Fruit fly (Drosophila melanogaster) whole organism, embryonic: ENCODE data around the gene e.

ENCODE experiments used
- Antp ChIP-seq: fragments of 200-800 bp; sonication (Bioruptor generic); optimal IDR thresholded peaks from 3 replicates; lab custom pipeline; 2016; ENCODE audit warnings: missing biosample characterization, missing genetic modification characterization
- Bgb ChIP-seq: fragments of 200-800 bp; sonication (Bioruptor generic); IDR thresholded peaks from 2 replicates; pipeline ENCODE4 v1.3.6; 2022; ENCODE audit warnings: missing biosample characterization, missing genetic modification characterization; ENCODE audit not compliant: partially characterized antibody
- C15 ChIP-seq: fragments of 200-800 bp; sonication (Bioruptor generic); IDR thresholded peaks from 3 replicates; pipeline ENCODE4 v1.3.6; 2022; ENCODE audit warnings: missing biosample characterization, missing genetic modification characterization
- CG10267 ChIP-seq: fragments of 200-800 bp; sonication (Bioruptor generic); optimal IDR thresholded peaks from 2 replicates; lab custom pipeline; 2018; ENCODE audit warnings: missing biosample characterization, mild to moderate bottlenecking, missing genetic modification characterization, moderate library complexity
- CG10431 ChIP-seq: fragments of 200-800 bp; sonication (Bioruptor generic); optimal IDR thresholded peaks from 3 replicates; lab custom pipeline; 2018; ENCODE audit warnings: missing biosample characterization, mild to moderate bottlenecking, missing genetic modification characterization
- CG11085 ChIP-seq: fragments of 200-800 bp; sonication (Bioruptor generic); IDR thresholded peaks from 2 replicates; pipeline ENCODE4 v1.3.6; 2022; ENCODE audit warnings: missing biosample characterization, missing genetic modification characterization
- CG11504 ChIP-seq: fragments of 200-800 bp; sonication (Bioruptor generic); optimal IDR thresholded peaks from 3 replicates; lab custom pipeline; 2019; ENCODE audit warnings: missing biosample characterization, mild to moderate bottlenecking, missing genetic modification characterization, moderate library complexity
- CG11560 ChIP-seq: fragments of 200-800 bp; sonication (Bioruptor generic); IDR thresholded peaks from 3 replicates; pipeline ENCODE4 v1.3.6; 2022; ENCODE audit warnings: missing biosample characterization, missing genetic modification characterization
- CG12391 ChIP-seq: fragments of 200-800 bp; sonication (Bioruptor generic); optimal IDR thresholded peaks from 3 replicates; lab custom pipeline; 2018; ENCODE audit warnings: missing biosample characterization, mild to moderate bottlenecking, missing genetic modification characterization, moderate library complexity
- CG13287 ChIP-seq: fragments of 200-800 bp; sonication (Bioruptor generic); IDR thresholded peaks from 2 replicates; pipeline ENCODE4 v1.3.6; 2022; ENCODE audit warnings: missing biosample characterization, missing genetic modification characterization; ENCODE audit not compliant: partially characterized antibody
- CG14014 ChIP-seq: fragments of 200-800 bp; sonication (Bioruptor generic); IDR thresholded peaks from 2 replicates; pipeline ENCODE4 v1.3.6; 2022; ENCODE audit warnings: missing biosample characterization, missing genetic modification characterization
- CG17186 ChIP-seq: fragments of 200-800 bp; sonication (Bioruptor generic); optimal IDR thresholded peaks from 3 replicates; lab custom pipeline; 2017; ENCODE audit warnings: missing biosample characterization, missing genetic modification reagents, missing genetic modification characterization
- CG17568 ChIP-seq: fragments of 200-800 bp; sonication (Bioruptor generic); optimal IDR thresholded peaks from 2 replicates; lab custom pipeline; 2018; ENCODE audit warnings: missing biosample characterization, mild to moderate bottlenecking, missing genetic modification characterization, moderate library complexity
- CG18011 ChIP-seq: fragments of 200-800 bp; sonication (Bioruptor generic); optimal IDR thresholded peaks from 2 replicates; lab custom pipeline; 2017; ENCODE audit warnings: missing biosample characterization, missing genetic modification characterization, mild to moderate bottlenecking, moderate library complexity, missing genotype
- CG2120 ChIP-seq: fragments of 200-800 bp; sonication (Bioruptor generic); optimal IDR thresholded peaks from 3 replicates; lab custom pipeline; 2016; ENCODE audit warnings: missing biosample characterization, missing genetic modification characterization
- CG2199 ChIP-seq: fragments of 200-800 bp; sonication (Bioruptor generic); IDR thresholded peaks from 3 replicates; pipeline ENCODE4 v1.3.6; 2022; ENCODE audit warnings: missing biosample characterization, missing genetic modification characterization
- CG3163 ChIP-seq: fragments of 200-800 bp; sonication (Bioruptor generic); optimal IDR thresholded peaks from 3 replicates; lab custom pipeline; 2016; ENCODE audit warnings: missing biosample characterization, missing genetic modification characterization
- CG3281 ChIP-seq: fragments of 200-800 bp; sonication (Bioruptor generic); optimal IDR thresholded peaks from 3 replicates; lab custom pipeline; 2017; ENCODE audit warnings: missing biosample characterization, mild to moderate bottlenecking, missing genetic modification characterization
- CG33557 ChIP-seq: fragments of 200-800 bp; sonication (Bioruptor generic); optimal IDR thresholded peaks from 2 replicates; lab custom pipeline; 2019; ENCODE audit warnings: missing biosample characterization, mild to moderate bottlenecking, missing genetic modification characterization, moderate library complexity
- CG4404 ChIP-seq: fragments of 200-800 bp; sonication (Bioruptor generic); IDR thresholded peaks from 2 replicates; pipeline ENCODE4 v1.3.6; 2022; ENCODE audit warnings: missing biosample characterization, missing genetic modification characterization
- CG7357 ChIP-seq: fragments of 200-800 bp; sonication (Bioruptor generic); IDR thresholded peaks from 3 replicates; pipeline ENCODE4 v1.3.6; 2022; ENCODE audit warnings: missing biosample characterization, missing genetic modification characterization
- CG7372 ChIP-seq: fragments of 200-800 bp; sonication (Bioruptor generic); IDR thresholded peaks from 2 replicates; pipeline ENCODE4 v1.3.6; 2022; ENCODE audit warnings: missing biosample characterization, missing genetic modification characterization
- CG8765 ChIP-seq: fragments of 200-800 bp; sonication (Bioruptor generic); IDR thresholded peaks from 2 replicates; pipeline ENCODE4 v1.3.6; 2022; ENCODE audit warnings: missing biosample characterization, missing genetic modification characterization
- CG9727 ChIP-seq: fragments of 200-800 bp; sonication (Bioruptor generic); optimal IDR thresholded peaks from 3 replicates; lab custom pipeline; 2017; ENCODE audit warnings: missing biosample characterization, mild to moderate bottlenecking, missing genetic modification characterization
- CG9932 ChIP-seq: fragments of 200-800 bp; sonication (Bioruptor generic); IDR thresholded peaks from 2 replicates; pipeline ENCODE4 v1.3.6; 2022; ENCODE audit warnings: missing biosample characterization, missing genetic modification characterization
- D ChIP-seq, 2 experiments: fragments of 200-800 bp in 1 of 2; fragments of >200 bp in 1 of 2; sonication (Bioruptor generic) in 1 of 2; optimal IDR thresholded peaks; 2 replicates in 1 of 2; 3 replicates in 1 of 2; lab custom pipeline; 2017; ENCODE audit warnings: mild to moderate bottlenecking in 1 of 2, missing biosample characterization in 1 of 2, missing genetic modification characterization in 1 of 2, missing genetic modification reagents in 1 of 2
- E2f1 ChIP-seq: fragments of 200-800 bp; sonication (Bioruptor generic); IDR thresholded peaks from 2 replicates; pipeline ENCODE4 v1.3.6; 2022; ENCODE audit warnings: missing biosample characterization, missing genetic modification characterization
- Elba2 ChIP-seq: fragments of 200-800 bp; sonication (Bioruptor generic); optimal IDR thresholded peaks from 3 replicates; lab custom pipeline; 2016; ENCODE audit warnings: missing biosample characterization, missing genetic modification characterization
- GATAe ChIP-seq: fragments of 200-800 bp; sonication (Bioruptor generic); conservative IDR thresholded peaks from 2 replicates; pipeline ENCODE4 v1.3.6; 2022; ENCODE audit warnings: missing biosample characterization, missing genetic modification characterization
- NfI ChIP-seq: fragments of 200-800 bp; sonication (Bioruptor generic); optimal IDR thresholded peaks from 3 replicates; lab custom pipeline; 2018; ENCODE audit warnings: missing biosample characterization, mild to moderate bottlenecking, missing genetic modification characterization, moderate library complexity
- Rfx ChIP-seq: fragments of 200-800 bp; sonication (Bioruptor generic); IDR thresholded peaks from 2 replicates; pipeline ENCODE4 v1.3.6; 2022; ENCODE audit warnings: missing biosample characterization, missing genetic modification characterization
- Sry-δ ChIP-seq: fragments of 200-800 bp; sonication (Bioruptor generic); optimal IDR thresholded peaks from 2 replicates; lab custom pipeline; 2016; ENCODE audit warnings: missing biosample characterization, missing genetic modification characterization
- Stat92E ChIP-seq, 3 experiments: fragments of >200 bp in 2 of 3; fragments of 200-800 bp in 1 of 3; sonication (Bioruptor generic) in 1 of 3; optimal IDR thresholded peaks; 2 replicates each; lab custom pipeline; 2017 to 2019; ENCODE audit warnings: missing biosample characterization in 3 of 3, missing genetic modification characterization in 3 of 3, mild to moderate bottlenecking in 1 of 3, moderate library complexity in 1 of 3
- cas ChIP-seq: fragments of 200-800 bp; sonication (Bioruptor generic); IDR thresholded peaks from 2 replicates; pipeline ENCODE4 v1.3.6; 2022; ENCODE audit warnings: missing biosample characterization, missing genetic modification characterization
- chinmo ChIP-seq: fragments of 200-800 bp; sonication (Bioruptor generic); IDR thresholded peaks from 4 replicates; pipeline ENCODE4 v1.3.6; 2022; ENCODE audit warnings: missing biosample characterization, missing genetic modification characterization; ENCODE audit not compliant: partially characterized antibody
- ham ChIP-seq: fragments of 200-800 bp; sonication (Bioruptor generic); IDR thresholded peaks from 2 replicates; pipeline ENCODE4 v1.3.6; 2022; ENCODE audit warnings: missing biosample characterization, missing genetic modification characterization
- inv ChIP-seq: fragments of 200-800 bp; sonication (Bioruptor generic); IDR thresholded peaks from 2 replicates; pipeline ENCODE4 v1.3.6; 2022; ENCODE audit warnings: missing biosample characterization, missing genetic modification characterization; ENCODE audit not compliant: partially characterized antibody
- mld ChIP-seq: fragments of 200-800 bp; sonication (Bioruptor generic); IDR thresholded peaks from 3 replicates; pipeline ENCODE4 v1.3.6; 2022; ENCODE audit warnings: missing biosample characterization, missing genetic modification characterization; ENCODE audit not compliant: partially characterized antibody
- pita ChIP-seq: fragments of 200-800 bp; sonication (Bioruptor generic); optimal IDR thresholded peaks from 2 replicates; lab custom pipeline; 2017; ENCODE audit warnings: missing biosample characterization, mild to moderate bottlenecking, missing genetic modification characterization
- pnt ChIP-seq: fragments of 200-800 bp; sonication (Bioruptor generic); optimal IDR thresholded peaks from 3 replicates; lab custom pipeline; 2016; ENCODE audit warnings: missing biosample characterization, missing genetic modification characterization
- pum ChIP-seq: fragments of 200-800 bp; sonication (Bioruptor generic); optimal IDR thresholded peaks from 2 replicates; lab custom pipeline; 2016; ENCODE audit warnings: missing biosample characterization, missing genetic modification characterization
- scrt ChIP-seq: fragments of 200-800 bp; sonication (Bioruptor generic); optimal IDR thresholded peaks from 2 replicates; lab custom pipeline; 2018; ENCODE audit warnings: missing biosample characterization, mild to moderate bottlenecking, missing genetic modification characterization, moderate library complexity
- sens ChIP-seq: fragments of 200-800 bp; sonication (Bioruptor generic); peaks from one replicate; lab custom pipeline; 2016; ENCODE audit warnings: missing biosample characterization, missing genetic modification characterization
- tgo ChIP-seq: fragments of 200-800 bp; sonication (Bioruptor generic); IDR thresholded peaks from 3 replicates; pipeline ENCODE4 v1.3.6; 2022; ENCODE audit warnings: missing biosample characterization, missing genetic modification characterization
- usp ChIP-seq: fragments of >200 bp; optimal IDR thresholded peaks from 2 replicates; lab custom pipeline; 2017; ENCODE audit warnings: missing biosample characterization, missing genetic modification characterization
- wdn ChIP-seq: fragments of 200-800 bp; sonication (Bioruptor generic); IDR thresholded peaks from 2 replicates; pipeline ENCODE4 v1.3.6; 2022; ENCODE audit warnings: missing biosample characterization, missing genetic modification characterization
- yki ChIP-seq: fragments of >200 bp; optimal IDR thresholded peaks from 3 replicates; lab custom pipeline; 2018
- zfh1 ChIP-seq: fragments of 200-800 bp; sonication (Bioruptor generic); IDR thresholded peaks from 3 replicates; pipeline ENCODE4 v1.3.6; 2022; ENCODE audit warnings: missing biosample characterization, missing genetic modification characterization

The e gene

DNA sequence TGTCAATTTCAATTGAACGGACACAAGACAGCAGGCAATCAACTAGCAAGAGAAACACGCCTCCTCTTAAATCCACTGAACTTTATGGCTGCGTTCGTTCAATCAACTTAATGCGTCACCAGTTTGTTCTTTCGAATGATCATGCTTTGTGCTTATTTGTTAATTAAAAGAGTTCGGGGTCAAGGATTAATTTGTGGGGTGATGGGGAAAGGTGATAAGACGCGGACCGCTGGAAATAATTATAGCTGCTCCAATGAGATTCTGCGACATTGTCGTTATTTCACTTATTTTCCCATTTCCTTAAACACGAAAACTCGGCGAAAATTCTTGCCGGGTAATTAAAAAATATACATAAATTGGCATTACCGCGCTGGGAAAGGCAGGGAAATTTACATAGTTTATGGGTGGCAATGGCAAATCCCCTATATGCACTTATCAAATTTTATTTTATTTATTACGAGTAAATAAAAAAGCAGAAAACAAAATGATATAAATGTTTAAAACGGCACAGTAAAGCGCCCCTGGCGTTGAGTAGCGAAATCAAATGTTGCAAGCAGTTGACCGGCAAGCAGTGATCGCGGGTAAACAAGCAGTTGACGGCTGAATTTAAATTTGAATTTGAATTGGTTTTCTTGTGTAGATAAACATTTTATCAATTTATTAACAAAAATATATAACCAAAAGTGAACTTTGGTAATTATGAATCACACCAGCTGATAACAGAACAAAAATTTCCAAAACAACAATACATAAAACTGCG, 52.4 kb downstream of the e start (continued):
- TF ChIP-seq cas (GFP tag; lab: Robert Waterston, UW), result no peak
- peak; percentile 4 for TF ChIP-seq pita
- peak; percentile 15 for TF ChIP-seq CG33557 (GFP tag; lab: Kevin White, UChicago)
- TF ChIP-seq mld, result no peak
- TF ChIP-seq usp, result no peak
- 0 out of 3 replicates have a peak, but pooled peaks have one; percentile 50 for TF ChIP-seq CG7357 (GFP tag; lab: Robert Waterston, UW)
- peak; percentile 27 for TF ChIP-seq Sry-δ (GFP tag; lab: Kevin White, UChicago)
- peak; percentile 62 for TF ChIP-seq scrt (GFP tag; lab: Kevin White, UChicago)
- peak; percentile 79 for TF ChIP-seq CG10431 (GFP tag; lab: Kevin White, UChicago)
- TF ChIP-seq tgo (GFP tag; lab: Robert Waterston, UW), result peak; percentile 66
- TF ChIP-seq CG7372, result peak; percentile 66; the same call in 1 of the 2 replicates
- TF ChIP-seq Rfx (GFP tag; lab: Robert Waterston, UW), result peak; percentile 90
- TF ChIP-seq C15 (GFP tag; lab: Robert Waterston, UW), result 0 out of 3 replicates have a peak, but pooled peaks have one; percentile 30
- TF ChIP-seq Antp (GFP tag; lab: Kevin White, UChicago), result peak; percentile 72
- TF ChIP-seq D (optimal IDR thresholded peaks at IDR 0.05; lab: Kevin White, UChicago), result no peak
- TF ChIP-seq D (GFP tag; optimal IDR thresholded peaks at IDR 0.05; lab: Kevin White, UChicago), result peak; percentile 58
- TF ChIP-seq CG10267 (tag; lab: Kevin White, UChicago), result peak; percentile 54
- peak; percentile 61 for TF ChIP-seq CG3281
- peak; percentile 81 for TF ChIP-seq CG9932
- peak; percentile 74 for TF ChIP-seq CG9727 (GFP tag; lab: Kevin White, UChicago)
- peak; percentile 88 for TF ChIP-seq NfI (GFP tag; lab: Kevin White, UChicago)
- TF ChIP-seq GATAe (GFP tag; lab: Robert Waterston, UW), result 0 out of 2 replicates have a peak, but pooled peaks have one; percentile 11
- TF ChIP-seq CG11085 (GFP tag; lab: Robert Waterston, UW), result peak; percentile 63; the same call in 1 of the 2 replicates
- peak; percentile 76 for TF ChIP-seq zfh1 (GFP tag; lab: Robert Waterston, UW)
- peak; percentile 69 for TF ChIP-seq CG8765 (GFP tag; lab: Robert Waterston, UW)
- TF ChIP-seq sens (GFP tag; lab: Kevin White, UChicago), result peak; percentile 95
- peak; percentile 53 for TF ChIP-seq CG18011 (GFP tag; lab: Kevin White, UChicago)
- TF ChIP-seq Bgb (GFP tag; lab: Robert Waterston, UW), result peak; percentile 54
- TF ChIP-seq pum (GFP tag; lab: Kevin White, UChicago), result peak; percentile 72
- TF ChIP-seq CG3163, result peak; percentile 64
- no peak; the same call in 2 of the 3 replicates for TF ChIP-seq CG11560 (tag; lab: Robert Waterston, UW)
- no peak for TF ChIP-seq Stat92E (GFP tag; optimal IDR thresholded peaks at IDR 0.05; lab: Kevin White, UChicago)
- TF ChIP-seq CG17186 (GFP tag; lab: Kevin White, UChicago), result no peak
- peak; percentile 58 for TF ChIP-seq wdn (GFP tag; lab: Robert Waterston, UW)
- peak; percentile 38; the same call in 1 of the 2 replicates for TF ChIP-seq ham (GFP tag; lab: Robert Waterston, UW)
- TF ChIP-seq CG17568 (GFP tag; lab: Kevin White, UChicago), result peak; percentile 39
- TF ChIP-seq CG2120 (GFP tag; lab: Kevin White, UChicago), result peak; percentile 61
- TF ChIP-seq chinmo (GFP tag; lab: Robert Waterston, UW), result 0 out of 4 replicates have a peak, but pooled peaks have one; percentile 24
- peak; percentile 66 for TF ChIP-seq CG14014 (GFP tag; lab: Robert Waterston, UW)
- no peak for TF ChIP-seq yki (lab: Kevin White, UChicago)
- TF ChIP-seq Elba2 (GFP tag; lab: Kevin White, UChicago), result no peak
- TF ChIP-seq pnt, result peak; percentile 43
- TF ChIP-seq CG2199 (GFP tag; lab: Robert Waterston, UW), result peak; percentile 95
- 0 out of 2 replicates have a peak, but pooled peaks have one; percentile 30 for TF ChIP-seq CG4404 (GFP tag; lab: Robert Waterston, UW)
- TF ChIP-seq E2f1 (GFP tag; lab: Robert Waterston, UW), result peak; percentile 72
- TF ChIP-seq inv (GFP tag; lab: Robert Waterston, UW), result no peak; the same call in 1 of the 2 replicates
- TF ChIP-seq CG12391 (tag; lab: Kevin White, UChicago), result peak; percentile 68
- peak; percentile 41; the same call in 1 of the 2 replicates for TF ChIP-seq CG13287 (GFP tag; lab: Robert Waterston, UW)
- TF ChIP-seq CG11504, result peak; percentile 75
